Fruit fly (Drosophila melanogaster) whole organism, embryonic: Measurements from ENCODE around the gene CG45428.

Source experiments
- Adf1 ChIP-seq: fragments of 200-800 bp; sonication (Bioruptor generic); IDR thresholded peaks from 2 replicates; pipeline ENCODE4 v1.3.6; 2022; ENCODE audit warnings: missing biosample characterization, missing genetic modification characterization
- Aef1 ChIP-seq: fragments of 200-800 bp; sonication (Bioruptor generic); IDR thresholded peaks from 3 replicates; pipeline ENCODE4 v1.3.6; 2022; ENCODE audit warnings: missing biosample characterization, missing genetic modification characterization
- B-H2 ChIP-seq: fragments of 200-800 bp; sonication (Bioruptor generic); optimal IDR thresholded peaks from 2 replicates; lab custom pipeline; 2018; ENCODE audit warnings: missing biosample characterization, mild to moderate bottlenecking, missing genetic modification characterization
- BEAF-32 ChIP-seq: fragments of 200-800 bp; sonication (Bioruptor generic); optimal IDR thresholded peaks from 3 replicates; lab custom pipeline; 2017; ENCODE audit warnings: missing biosample characterization, missing genetic modification characterization, mild to moderate bottlenecking, moderate library complexity, missing genetic modification reagents
- CG1024 ChIP-seq: fragments of 200-800 bp; sonication (Bioruptor generic); IDR thresholded peaks from 2 replicates; pipeline ENCODE4 v1.3.6; 2022; ENCODE audit warnings: missing biosample characterization, missing genetic modification characterization
- CG1233 ChIP-seq: fragments of 200-800 bp; sonication (Bioruptor generic); optimal IDR thresholded peaks from 4 replicates; lab custom pipeline; 2018; ENCODE audit warnings: missing biosample characterization, mild to moderate bottlenecking, missing genetic modification characterization
- CG17328 ChIP-seq: fragments of 200-800 bp; sonication (Bioruptor generic); IDR thresholded peaks from 2 replicates; pipeline ENCODE4 v1.3.6; 2022; ENCODE audit warnings: missing biosample characterization, missing genetic modification characterization
- CG32772 ChIP-seq: fragments of 200-800 bp; sonication (Bioruptor generic); IDR thresholded peaks from 2 replicates; pipeline ENCODE4 v1.3.6; 2022; ENCODE audit warnings: missing biosample characterization, missing genetic modification characterization
- CG34422 ChIP-seq: fragments of 200-800 bp; sonication (Bioruptor generic); IDR thresholded peaks from 3 replicates; pipeline ENCODE4 v1.3.6; 2022; ENCODE audit warnings: missing biosample characterization, missing genetic modification characterization
- CG3847 ChIP-seq: fragments of 200-800 bp; sonication (Bioruptor generic); IDR thresholded peaks from 2 replicates; pipeline ENCODE4 v1.3.6; 2022; ENCODE audit warnings: missing biosample characterization, missing genetic modification characterization
- CG3995 ChIP-seq: fragments of 200-800 bp; sonication (Bioruptor generic); optimal IDR thresholded peaks from 3 replicates; lab custom pipeline; 2016; ENCODE audit warnings: missing biosample characterization, missing genetic modification characterization
- CG8281 ChIP-seq: fragments of 200-800 bp; sonication (Bioruptor generic); optimal IDR thresholded peaks from 2 replicates; lab custom pipeline; 2018; ENCODE audit warnings: missing biosample characterization, mild to moderate bottlenecking, missing genetic modification characterization, moderate library complexity
- CG9437 ChIP-seq: fragments of 200-800 bp; sonication (Bioruptor generic); optimal IDR thresholded peaks from 2 replicates; lab custom pipeline; 2018; ENCODE audit warnings: missing biosample characterization, mild to moderate bottlenecking, missing genetic modification characterization
- Dad ChIP-seq: fragments of 200-800 bp; sonication (Bioruptor generic); optimal IDR thresholded peaks from 3 replicates; lab custom pipeline; 2016; ENCODE audit warnings: missing biosample characterization, missing genetic modification characterization
- Deaf1 ChIP-seq: fragments of 200-800 bp; optimal IDR thresholded peaks from 3 replicates; lab custom pipeline; 2019; ENCODE audit warnings: missing biosample characterization, mild to moderate bottlenecking, missing genetic modification characterization, moderate library complexity
- Dll ChIP-seq: fragments of 200-800 bp; sonication (Bioruptor generic); IDR thresholded peaks from 4 replicates; pipeline ENCODE4 v1.3.6; 2022; ENCODE audit warnings: missing biosample characterization, missing genetic modification characterization; ENCODE audit not compliant: partially characterized antibody
- Doc2 ChIP-seq: fragments of 200-800 bp; sonication (Bioruptor generic); IDR thresholded peaks from 2 replicates; pipeline ENCODE4 v1.3.6; 2022; ENCODE audit warnings: missing biosample characterization, missing genetic modification characterization
- Doc3 ChIP-seq: fragments of 200-800 bp; sonication (Bioruptor generic); IDR thresholded peaks from 3 replicates; pipeline ENCODE4 v1.3.6; 2022; ENCODE audit warnings: missing biosample characterization, missing genetic modification characterization; ENCODE audit not compliant: partially characterized antibody
- Elba2 ChIP-seq: fragments of 200-800 bp; sonication (Bioruptor generic); optimal IDR thresholded peaks from 3 replicates; lab custom pipeline; 2016; ENCODE audit warnings: missing biosample characterization, missing genetic modification characterization
- Nf-YB ChIP-seq: fragments of 200-800 bp; sonication (Bioruptor generic); optimal IDR thresholded peaks from 3 replicates; lab custom pipeline; 2019; ENCODE audit warnings: missing biosample characterization, mild to moderate bottlenecking, missing genetic modification characterization, moderate library complexity
- Spps ChIP-seq: fragments of 200-800 bp; sonication (Bioruptor generic); optimal IDR thresholded peaks from 2 replicates; lab custom pipeline; 2018; ENCODE audit warnings: missing biosample characterization, mild to moderate bottlenecking, missing genetic modification characterization
- TFAM ChIP-seq: fragments of 200-800 bp; sonication (Bioruptor generic); optimal IDR thresholded peaks from 2 replicates; lab custom pipeline; 2017; ENCODE audit warnings: missing biosample characterization, missing genetic modification characterization, inconsistent platforms
- Trl ChIP-seq, 3 experiments: fragments of >200 bp in 2 of 3; fragments of 200-800 bp in 1 of 3; sonication (Bioruptor generic) in 1 of 3; optimal IDR thresholded peaks; 2 replicates in 1 of 3; 3 replicates in 2 of 3; lab custom pipeline; 2016 to 2017; ENCODE audit warnings: missing biosample characterization in 1 of 3, missing genetic modification characterization in 1 of 3
- ara ChIP-seq: fragments of 200-800 bp; sonication (Bioruptor generic); IDR thresholded peaks from 2 replicates; pipeline ENCODE4 v1.3.6; 2022; ENCODE audit warnings: missing biosample characterization, missing genetic modification characterization
- ash1 ChIP-seq: fragments of 200-800 bp; sonication (Bioruptor generic); optimal IDR thresholded peaks from 2 replicates; lab custom pipeline; 2018; ENCODE audit warnings: missing biosample characterization, mild to moderate bottlenecking, missing genetic modification characterization
- bowl ChIP-seq: fragments of 200-800 bp; sonication (Bioruptor generic); IDR thresholded peaks from 2 replicates; pipeline ENCODE4 v1.3.6; 2022; ENCODE audit warnings: missing biosample characterization, missing genetic modification characterization
- br ChIP-seq: fragments of >200 bp; optimal IDR thresholded peaks from 2 replicates; lab custom pipeline; 2017
- caup ChIP-seq: fragments of 200-800 bp; sonication (Bioruptor generic); optimal IDR thresholded peaks from 3 replicates; lab custom pipeline; 2017; ENCODE audit warnings: missing biosample characterization, mild to moderate bottlenecking, missing genetic modification characterization, moderate library complexity; ENCODE audit not compliant: severe bottlenecking
- cg ChIP-seq: fragments of 200-800 bp; sonication (Bioruptor generic); optimal IDR thresholded peaks from 3 replicates; lab custom pipeline; 2019; ENCODE audit warnings: missing biosample characterization, mild to moderate bottlenecking, missing genetic modification characterization, moderate library complexity
- corto ChIP-seq: fragments of 200-800 bp; sonication (Bioruptor generic); optimal IDR thresholded peaks from 2 replicates; lab custom pipeline; 2016; ENCODE audit warnings: missing biosample characterization, mild to moderate bottlenecking, missing genetic modification characterization, moderate library complexity
- crol ChIP-seq: fragments of 200-800 bp; sonication (Bioruptor generic); IDR thresholded peaks from 2 replicates; pipeline ENCODE4 v1.3.6; 2022; ENCODE audit warnings: missing biosample characterization, missing genetic modification characterization
- crp ChIP-seq, 2 experiments: fragments of 200-800 bp; sonication (Bioruptor generic); optimal IDR thresholded peaks; 2 replicates in 1 of 2; 3 replicates in 1 of 2; lab custom pipeline; 2017; ENCODE audit warnings: missing biosample characterization in 2 of 2, missing genetic modification characterization in 2 of 2, mild to moderate bottlenecking in 1 of 2, moderate library complexity in 1 of 2
- en ChIP-seq: fragments of 200-800 bp; sonication (Bioruptor generic); optimal IDR thresholded peaks from 2 replicates; lab custom pipeline; 2016; ENCODE audit warnings: missing biosample characterization, missing genetic modification characterization
- nerfin-1 ChIP-seq: fragments of 200-800 bp; sonication (Bioruptor generic); optimal IDR thresholded peaks from 3 replicates; lab custom pipeline; 2019; ENCODE audit warnings: missing biosample characterization, mild to moderate bottlenecking, missing genetic modification characterization, moderate library complexity
- nmo ChIP-seq: fragments of 200-800 bp; sonication (Bioruptor generic); optimal IDR thresholded peaks from 2 replicates; lab custom pipeline; 2018; ENCODE audit warnings: missing biosample characterization, mild to moderate bottlenecking, missing genetic modification characterization, moderate library complexity
- oc ChIP-seq: fragments of 200-800 bp; sonication (Bioruptor generic); optimal IDR thresholded peaks from 2 replicates; lab custom pipeline; 2018; ENCODE audit warnings: missing biosample characterization, mild to moderate bottlenecking, missing genetic modification characterization, moderate library complexity
- onecut ChIP-seq: fragments of 200-800 bp; sonication (Bioruptor generic); IDR thresholded peaks from 2 replicates; pipeline ENCODE4 v1.3.6; 2022; ENCODE audit warnings: missing biosample characterization, missing genetic modification characterization
- pros ChIP-seq: fragments of 200-800 bp; sonication (Bioruptor generic); optimal IDR thresholded peaks from 3 replicates; lab custom pipeline; 2019; ENCODE audit warnings: missing biosample characterization, mild to moderate bottlenecking, missing genetic modification characterization, moderate library complexity
- sens ChIP-seq: fragments of 200-800 bp; sonication (Bioruptor generic); peaks from one replicate; lab custom pipeline; 2016; ENCODE audit warnings: missing biosample characterization, missing genetic modification characterization
- sima ChIP-seq: fragments of 200-800 bp; sonication (Bioruptor generic); optimal IDR thresholded peaks from 2 replicates; lab custom pipeline; 2016; ENCODE audit warnings: missing biosample characterization, missing genetic modification characterization
- slp2 ChIP-seq: fragments of 200-800 bp; sonication (Bioruptor generic); optimal IDR thresholded peaks from 2 replicates; lab custom pipeline; 2016; ENCODE audit warnings: missing biosample characterization, missing genetic modification characterization
- ssp ChIP-seq: fragments of 200-800 bp; sonication (Bioruptor generic); IDR thresholded peaks from 2 replicates; pipeline ENCODE4 v1.3.6; 2022; ENCODE audit warnings: missing biosample characterization, missing genetic modification characterization
- vvl ChIP-seq: fragments of 200-800 bp; sonication (Bioruptor generic); IDR thresholded peaks from 2 replicates; pipeline ENCODE4 v1.3.6; 2022; ENCODE audit warnings: missing biosample characterization, missing genetic modification characterization

CG45428 gene

dm6 chr3L:22860487-22860886 lies 23.6 kb upstream of the CG45428 start, which contains the start of gene CG13239:
Gene CG13239 (plus strand): TSS chr3L:22860787.
- TF ChIP-seq Elba2 (GFP tag; lab: Kevin White, UChicago) (no peak), Dll (GFP tag; lab: Robert Waterston, UW) (0 out of 4 replicates have a peak, but pooled peaks have one; percentile 14), vvl (GFP tag; lab: Robert Waterston, UW) (peak; percentile 33; the same call in 1 of the 2 replicates)

dm6 chr3L:22856009-22856477 lies 19.2 kb upstream of the CG45428 start, which contains the start of gene CG32459:
Gene CG32459 (minus strand): TSS chr3L:22856059.
- TF ChIP-seq CG34422 (GFP tag; lab: Robert Waterston, UW) (no peak), BEAF-32 (GFP tag; lab: Kevin White, UChicago) (no peak), Spps (no peak), oc (no peak), CG32772 (GFP tag; lab: Robert Waterston, UW) (peak; percentile 12; the same call in 1 of the 2 replicates)

dm6 chr3L:22853412-22853811 lies 16.5 kb upstream of the CG45428 start, which contains the start of gene CG32462:
Gene CG32462 (minus strand): TSS chr3L:22853512.
- no peak for TF ChIP-seq B-H2
- TF ChIP-seq Aef1 (GFP tag; lab: Robert Waterston, UW), result no peak
- TF ChIP-seq ssp (GFP tag; lab: Robert Waterston, UW), result no peak
- no peak for TF ChIP-seq CG9437

- TF ChIP-seq Adf1 (GFP tag; lab: Robert Waterston, UW), result peak; percentile 77
- TF ChIP-seq TFAM (GFP tag; lab: Kevin White, UChicago), result no peak
- peak; percentile 20; the same call in 1 of the 2 replicates for TF ChIP-seq crol (GFP tag; lab: Robert Waterston, UW)
- TF ChIP-seq onecut (GFP tag; lab: Robert Waterston, UW), result peak; percentile 98
- no peak for TF ChIP-seq Nf-YB (GFP tag; lab: Kevin White, UChicago)
- no peak for TF ChIP-seq bowl (GFP tag; lab: Robert Waterston, UW)
- TF ChIP-seq sima, result no peak
- TF ChIP-seq br (lab: Kevin White, UChicago), result no peak
- no peak for TF ChIP-seq CG1233 (GFP tag; lab: Kevin White, UChicago)
- TF ChIP-seq CG3847 (GFP tag; lab: Robert Waterston, UW), result no peak
- peak; percentile 26 for TF ChIP-seq nerfin-1
- TF ChIP-seq CG17328, result no peak
- no peak for TF ChIP-seq nmo (GFP tag; lab: Kevin White, UChicago)
- TF ChIP-seq corto (GFP tag; lab: Kevin White, UChicago), result peak; percentile 41
- TF ChIP-seq ara (GFP tag; lab: Robert Waterston, UW), result no peak
- no peak for TF ChIP-seq Dad
- no peak for TF ChIP-seq CG1024 (GFP tag; lab: Robert Waterston, UW)
- TF ChIP-seq Doc3 (GFP tag; lab: Robert Waterston, UW), result 0 out of 3 replicates have a peak, but pooled peaks have one; percentile 18
- no peak for TF ChIP-seq Elba2 (GFP tag; lab: Kevin White, UChicago)
- TF ChIP-seq crp (GFP tag; optimal IDR thresholded peaks at IDR 0.05; lab: Kevin White, UChicago), result no peak
- TF ChIP-seq en (GFP tag; lab: Kevin White, UChicago), result no peak
- TF ChIP-seq slp2 (GFP tag; lab: Kevin White, UChicago), result no peak
- peak; percentile 53 to 73 for TF ChIP-seq Trl (optimal IDR thresholded peaks at IDR 0.05; lab: Kevin White, UChicago)
- TF ChIP-seq Trl (GFP tag; optimal IDR thresholded peaks at IDR 0.05; lab: Kevin White, UChicago), result no peak
- peak; percentile 61 for TF ChIP-seq sens
- peak; percentile 35 for TF ChIP-seq cg (GFP tag; lab: Kevin White, UChicago)
- no peak for TF ChIP-seq caup (GFP tag; lab: Kevin White, UChicago)
- peak; percentile 58 for TF ChIP-seq Deaf1 (tag; lab: Kevin White, UChicago)
- TF ChIP-seq CG3995 (GFP tag; lab: Kevin White, UChicago), result no peak
- TF ChIP-seq CG8281 (tag; lab: Kevin White, UChicago), result no peak
- no peak for TF ChIP-seq Doc2
- TF ChIP-seq ash1 (GFP tag; lab: Kevin White, UChicago), result no peak
- peak; percentile 33 for TF ChIP-seq pros (GFP tag; lab: Kevin White, UChicago)
Observed at dm6 chr3L:22851172-22852128, 14.6 kb upstream of the CG45428 start.
